Fruit fly (Drosophila melanogaster) whole organism, embryonic: ENCODE measurements around the gene CG11882.

Source experiments
- CG12769 ChIP-seq: fragments of 200-800 bp; sonication (Bioruptor generic); optimal IDR thresholded peaks from 2 replicates; lab custom pipeline; 2019; ENCODE audit warnings: missing biosample characterization, mild to moderate bottlenecking, missing genetic modification characterization, moderate library complexity
- CG17385 ChIP-seq: fragments of 200-800 bp; sonication (Bioruptor generic); optimal IDR thresholded peaks from 3 replicates; lab custom pipeline; 2018; ENCODE audit warnings: missing biosample characterization, mild to moderate bottlenecking, missing genetic modification characterization
- HLH3B ChIP-seq: fragments of 200-800 bp; sonication (Bioruptor generic); IDR thresholded peaks from 2 replicates; pipeline ENCODE4 v1.3.6; 2022; ENCODE audit warnings: missing biosample characterization, missing genetic modification characterization
- pan ChIP-seq, 4 experiments: fragments of >200 bp in 3 of 4; fragments of 200-800 bp in 1 of 4; sonication (Bioruptor generic) in 1 of 4; optimal IDR thresholded peaks in 3 of 4; IDR thresholded peaks in 1 of 4; 2 replicates each; pipeline versions ENCODE4 v1.3.6 to Lab custom; 2017 to 2022; ENCODE audit warnings: missing biosample characterization in 2 of 4, missing genetic modification characterization in 2 of 4, mixed read lengths in 1 of 4
- zfh1 ChIP-seq: fragments of 200-800 bp; sonication (Bioruptor generic); IDR thresholded peaks from 3 replicates; pipeline ENCODE4 v1.3.6; 2022; ENCODE audit warnings: missing biosample characterization, missing genetic modification characterization

- TF ChIP-seq pan (optimal IDR thresholded peaks at IDR 0.05; lab: Kevin White, UChicago) = no peak
- peak in 1 of 2 experiments; percentile 55 for TF ChIP-seq pan (GFP tag; optimal IDR thresholded peaks at IDR 0.05 in 1 of 2, IDR thresholded peaks at IDR 0.05 in 1 of 2)
- TF ChIP-seq CG12769 (tag; lab: Kevin White, UChicago) = no peak
- TF ChIP-seq CG17385 (GFP tag; lab: Kevin White, UChicago) = no peak
- TF ChIP-seq HLH3B (GFP tag; lab: Robert Waterston, UW) = no peak
- TF ChIP-seq zfh1 (GFP tag; lab: Robert Waterston, UW) = no peak
Measured at dm6 chr3R:29130902-29131621, 16.9 kb downstream of the CG11882 start, which contains the start of the genes dgt6 and Vha100-1.
